Worm (Caenorhabditis elegans) whole organism, L2 larva: ENCODE measurements around the gene lsm-4.

Experiments used
- elt-1 ChIP-seq: fragments of 150-350 bp; optimal IDR thresholded peaks from 2 replicates; lab custom pipeline; 2014; ENCODE audit warnings: missing biosample characterization, missing genetic modification characterization
- nhr-12 ChIP-seq: fragments of 150-350 bp; optimal IDR thresholded peaks from 2 replicates; lab custom pipeline; 2014; ENCODE audit warnings: missing biosample characterization, missing genetic modification characterization
- nhr-25 ChIP-seq: fragments of 150-350 bp; sonication (generic microtip); optimal IDR thresholded peaks from 3 replicates; lab custom pipeline; 2014; ENCODE audit warnings: missing biosample characterization, missing genetic modification characterization
- nhr-6 ChIP-seq: fragments of 150-350 bp; optimal IDR thresholded peaks from 2 replicates; lab custom pipeline; 2014; ENCODE audit warnings: missing biosample characterization, missing genetic modification characterization
- peb-1 ChIP-seq: fragments of 150-350 bp; optimal IDR thresholded peaks from 2 replicates; lab custom pipeline; 2014; ENCODE audit warnings: missing biosample characterization, missing genetic modification characterization
- skn-1 ChIP-seq: sonication (generic microtip); optimal IDR thresholded peaks from 2 replicates; lab custom pipeline; 2017; ENCODE audit warnings: missing biosample characterization, missing genetic modification characterization
- sma-9 ChIP-seq, 2 experiments: fragments of 150-350 bp in 1 of 2; sonication (generic microtip) in 1 of 2; optimal IDR thresholded peaks; 2 replicates each; lab custom pipeline; 2014 to 2016; ENCODE audit warnings: missing genetic modification characterization in 2 of 2, mild to moderate bottlenecking in 1 of 2, missing biosample characterization in 1 of 2, missing compliant biosample characterization in 1 of 2, missing genetic modification reagents in 1 of 2, moderate library complexity in 1 of 2
- unc-39 ChIP-seq: fragments of 150-350 bp; optimal IDR thresholded peaks from 2 replicates; lab custom pipeline; 2014; ENCODE audit warnings: missing biosample characterization, missing genetic modification characterization
- unc-62 ChIP-seq: fragments of 150-350 bp; optimal IDR thresholded peaks from 2 replicates; lab custom pipeline; 2014; ENCODE audit warnings: missing biosample characterization, missing genetic modification reagents, missing genetic modification characterization
- ztf-1 ChIP-seq: fragments of 200-800 bp; sonication (Bioruptor generic); conservative IDR thresholded peaks from 2 replicates; pipeline ENCODE4 v1.3.6; 2022; ENCODE audit warnings: missing genetic modification characterization, missing compliant biosample characterization
- ztf-4 ChIP-seq: fragments of 150-350 bp; optimal IDR thresholded peaks from 2 replicates; lab custom pipeline; 2014; ENCODE audit warnings: missing biosample characterization, missing genetic modification characterization

DNA sequence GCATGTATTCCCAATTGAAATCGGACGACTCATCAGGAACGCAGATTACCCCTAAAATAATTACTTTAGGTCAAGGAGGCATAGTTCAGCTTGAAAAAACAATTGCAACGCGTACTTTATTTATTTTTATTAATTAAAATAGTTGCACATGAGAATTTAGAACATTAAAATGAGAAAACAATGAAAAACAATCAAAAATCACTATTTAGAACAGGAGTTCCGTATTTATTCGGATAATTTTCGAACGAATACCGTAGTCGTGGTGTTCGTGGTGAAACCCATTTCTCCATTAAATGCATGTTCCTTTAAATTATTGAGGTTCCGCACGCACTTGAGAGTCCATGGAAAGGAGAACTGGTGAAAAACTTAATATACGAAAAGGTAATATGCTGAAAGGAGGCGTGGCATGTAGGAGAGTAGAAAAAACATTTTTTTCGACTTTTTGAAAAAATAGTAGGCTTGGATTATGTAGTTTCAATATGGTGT is 45.3 kb upstream of the lsm-4 start, which contains the start of gene puf-8:
- TF ChIP-seq nhr-6 (tag; lab: Kevin White, UChicago) (no peak), unc-39 (tag; lab: Kevin White, UChicago) (no peak), elt-1 (tag; lab: Kevin White, UChicago) (no peak), sma-9 (GFP tag; optimal IDR thresholded peaks at IDR 0.05; lab: Kevin White, UChicago) (no peak), sma-9 (tag; optimal IDR thresholded peaks at IDR 0.05; lab: Kevin White, UChicago) (no peak), unc-62 (GFP tag; lab: Kevin White, UChicago) (no peak), nhr-25 (tag; lab: Kevin White, UChicago) (no peak), ztf-4 (tag; lab: Kevin White, UChicago) (no peak), peb-1 (tag; lab: Kevin White, UChicago) (no peak), ztf-1 (GFP tag; lab: Robert Waterston, UW) (no peak), nhr-12 (tag; lab: Kevin White, UChicago) (no peak), skn-1 (tag; lab: Kevin White, UChicago) (no peak)
